Worm (Caenorhabditis elegans): ENCODE measurements around the gene cnk-1.
"Not testable (repeated sequence)": the region's sequence is repeated elsewhere in the genome, so short reads cannot be mapped to it uniquely, and the experiment has no call there.

The cnk-1 gene

DNA sequence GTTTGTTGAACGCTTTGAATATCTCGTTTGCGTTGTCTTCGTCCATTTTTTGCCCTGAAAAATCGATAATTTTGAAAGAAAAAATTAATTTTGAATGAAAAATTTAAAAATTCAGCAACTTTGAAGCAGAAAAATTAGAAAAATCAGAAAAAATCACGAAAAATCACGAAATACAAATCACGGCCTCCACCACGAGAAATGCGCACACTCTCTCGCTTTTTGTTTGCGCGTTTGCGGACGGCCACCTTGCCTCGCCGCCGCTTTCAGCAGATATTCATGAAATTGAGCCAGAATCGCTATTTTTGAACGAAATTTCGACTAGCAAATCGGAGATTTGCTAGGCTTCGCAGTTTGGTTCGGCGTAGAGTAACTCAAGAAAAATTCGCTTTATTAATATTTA is 4.2 kb upstream of the cnk-1 start, which contains the start of gene inpp-4B:
inpp-4B (minus strand) TSS at position 54 of the 400 bp plus-strand sequence.
- TF ChIP-seq unc-62 (GFP tag; optimal IDR thresholded peaks at IDR 0.05) = not testable (repeated sequence)

DNA sequence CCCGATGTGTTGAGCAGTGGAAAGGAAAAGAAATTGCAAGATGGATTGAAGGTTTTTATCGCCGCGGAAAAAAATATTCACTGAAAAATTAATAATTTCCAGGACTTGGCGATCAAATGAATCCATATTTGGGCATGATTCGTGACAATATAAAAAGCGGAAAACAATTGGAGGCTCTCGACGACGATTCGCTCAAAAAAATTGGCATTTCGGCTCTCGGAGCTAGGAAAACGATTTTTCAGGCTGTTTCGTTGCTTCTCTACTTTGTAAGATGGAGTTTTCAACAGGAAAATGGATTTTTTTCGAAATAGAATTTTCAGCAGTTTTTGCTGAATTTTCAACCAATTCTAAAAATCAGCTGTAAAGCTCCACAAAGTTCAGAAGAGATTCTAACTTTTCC is 750 bp downstream of the cnk-1 start:
- TF ChIP-seq unc-62 (GFP tag; optimal IDR thresholded peaks at IDR 0.05) = no peak

DNA sequence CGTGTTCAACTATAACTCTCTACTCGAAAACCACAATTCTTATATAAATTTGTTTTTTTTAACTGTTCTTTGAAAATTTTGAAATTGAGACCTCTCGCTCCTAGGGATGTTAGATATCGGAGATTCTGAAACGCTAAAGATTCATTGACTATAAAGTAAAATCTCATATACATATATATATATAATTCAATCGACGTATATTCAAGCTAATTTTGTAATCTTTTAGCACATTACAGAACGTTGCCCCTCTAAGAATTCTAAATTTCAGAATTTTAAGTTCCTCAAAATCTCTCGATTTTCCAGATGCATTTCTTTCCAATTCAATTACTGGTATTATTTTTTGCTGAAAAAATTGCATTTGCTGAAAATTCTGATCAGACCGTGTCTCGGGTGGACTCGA is 7.8 kb downstream of the cnk-1 start, which contains the start of gene pad-2:
pad-2 (plus strand) TSS at position 301 of the 400 bp plus-strand sequence.
- TF ChIP-seq unc-62 (GFP tag; optimal IDR thresholded peaks at IDR 0.05) = no peak

DNA sequence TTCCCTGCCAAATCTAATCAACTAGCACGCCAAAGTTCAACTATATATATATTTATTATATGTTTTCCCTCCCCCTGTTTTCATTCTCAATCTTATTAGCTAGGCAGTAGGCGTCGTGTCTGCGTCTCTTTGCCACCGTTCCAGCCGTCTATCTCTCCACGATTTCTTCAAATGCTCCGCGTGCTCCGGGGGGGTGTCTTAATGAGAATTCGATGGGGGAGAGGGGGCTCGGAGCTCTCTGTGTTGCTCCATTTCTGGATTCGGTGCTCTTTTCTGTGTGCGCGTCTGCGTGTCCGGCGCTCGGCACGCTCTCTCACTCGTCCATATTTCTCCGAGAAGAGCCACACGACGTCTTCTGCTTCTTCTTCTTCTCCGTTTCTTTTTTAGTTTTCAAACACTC is 13.2 kb downstream of the cnk-1 start:
- TF ChIP-seq unc-62 (GFP tag; optimal IDR thresholded peaks at IDR 0.05) = no peak

DNA sequence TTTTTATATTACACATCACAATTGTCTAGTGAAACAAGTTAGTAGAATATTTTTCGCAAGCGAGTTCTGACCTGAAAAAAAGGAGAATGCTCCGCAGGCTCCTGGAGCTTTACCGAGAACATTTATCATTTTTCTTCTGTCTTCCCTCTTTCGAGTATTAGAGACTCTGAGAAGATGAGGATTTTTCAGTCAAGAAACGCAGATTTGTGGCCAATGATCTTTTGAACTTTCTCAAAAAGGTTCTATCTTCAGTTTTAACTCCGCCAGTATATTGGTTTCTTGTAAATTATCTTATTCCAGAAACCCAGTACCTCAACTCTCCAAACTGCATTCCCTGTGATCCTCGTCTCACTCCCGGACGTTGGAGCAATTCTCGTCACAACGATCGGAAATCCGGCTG is 14.6 kb downstream of the cnk-1 start, which contains the start of gene K10G9.2:
K10G9.2 (plus strand) TSS at position 301 of the 400 bp plus-strand sequence.
- no peak for TF ChIP-seq unc-62 (GFP tag; optimal IDR thresholded peaks at IDR 0.05)

DNA sequence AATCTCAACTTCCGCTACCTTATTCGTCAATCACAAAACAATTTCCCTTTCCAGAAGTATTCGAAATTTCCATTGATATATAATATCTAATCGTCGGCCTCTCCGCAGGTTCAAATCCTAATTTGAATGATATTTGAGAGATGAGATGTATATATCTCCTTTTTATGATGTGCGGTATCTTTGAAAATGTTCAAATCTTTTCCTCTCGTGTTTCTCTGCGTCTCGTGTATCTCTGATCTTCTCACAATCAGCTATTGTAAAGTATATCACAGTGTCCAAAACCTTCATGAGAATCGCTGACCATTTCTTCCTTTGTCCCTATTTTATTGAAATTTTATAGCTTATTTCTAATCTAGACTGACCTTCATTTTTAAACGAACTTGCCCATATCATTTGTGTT is 18.7 kb downstream of the cnk-1 start:
- no peak for TF ChIP-seq unc-62 (GFP tag; optimal IDR thresholded peaks at IDR 0.05)

DNA sequence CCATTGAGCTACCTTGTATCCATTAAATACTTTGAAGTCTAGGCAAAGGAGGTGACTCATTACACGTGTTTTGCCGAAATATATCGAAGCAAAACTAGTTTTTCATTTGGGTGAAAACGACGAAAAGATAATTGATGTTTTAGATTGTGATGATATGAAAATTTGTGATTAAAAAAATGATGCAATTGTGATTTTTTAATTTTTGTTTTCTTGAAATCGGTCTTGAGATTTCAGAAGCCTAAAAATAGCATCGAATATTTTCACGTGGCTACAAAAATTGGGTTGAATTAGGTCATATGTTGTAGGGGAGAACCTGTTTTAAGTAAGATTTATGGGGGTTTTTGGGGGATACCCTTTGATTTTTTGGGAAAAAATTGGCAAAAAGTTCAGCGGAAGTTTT is 19.5 kb downstream of the cnk-1 start:
- no peak for TF ChIP-seq unc-62 (GFP tag; optimal IDR thresholded peaks at IDR 0.05)

DNA sequence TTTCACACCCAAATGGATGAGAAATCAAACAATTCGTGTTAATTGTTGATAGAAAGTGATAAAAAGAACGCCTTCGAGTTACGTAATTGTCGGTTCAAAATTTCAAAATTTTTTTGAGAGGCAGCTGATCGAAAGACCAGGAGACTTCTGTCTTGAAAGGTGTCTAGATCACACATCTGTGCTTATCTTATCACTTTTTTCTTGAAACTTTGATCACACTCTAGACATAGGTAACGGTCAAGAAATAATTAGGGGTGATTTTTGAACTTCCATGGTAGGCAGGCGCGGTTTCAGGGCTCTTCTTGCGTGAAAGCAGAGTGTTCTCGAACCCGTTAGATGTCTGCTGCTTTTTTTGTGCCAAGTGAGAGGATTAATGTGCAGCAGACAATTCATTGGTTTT is 22.3 kb downstream of the cnk-1 start:
- TF ChIP-seq unc-62 (GFP tag; optimal IDR thresholded peaks at IDR 0.05) = no peak

DNA sequence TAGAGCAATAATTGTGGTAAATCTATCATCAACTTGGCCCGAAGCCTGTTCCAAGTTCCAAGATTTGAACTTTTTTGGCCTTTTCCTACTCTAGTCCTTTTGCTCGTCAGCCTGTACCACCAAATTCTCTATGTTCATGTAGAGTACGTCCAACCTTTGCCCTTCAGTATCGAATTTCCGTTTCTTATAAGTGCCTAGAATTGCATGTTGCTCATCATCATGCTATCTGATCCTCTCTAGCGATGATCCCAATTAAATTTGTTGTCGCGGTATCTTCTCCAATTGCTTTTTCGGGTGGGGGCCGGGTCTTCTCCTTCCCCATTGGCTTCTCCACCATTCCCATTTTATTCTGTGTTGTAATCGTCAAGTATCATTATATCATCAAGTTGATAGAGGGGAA is 22.9 kb downstream of the cnk-1 start:
- TF ChIP-seq unc-62 (GFP tag; optimal IDR thresholded peaks at IDR 0.05) = no peak

DNA sequence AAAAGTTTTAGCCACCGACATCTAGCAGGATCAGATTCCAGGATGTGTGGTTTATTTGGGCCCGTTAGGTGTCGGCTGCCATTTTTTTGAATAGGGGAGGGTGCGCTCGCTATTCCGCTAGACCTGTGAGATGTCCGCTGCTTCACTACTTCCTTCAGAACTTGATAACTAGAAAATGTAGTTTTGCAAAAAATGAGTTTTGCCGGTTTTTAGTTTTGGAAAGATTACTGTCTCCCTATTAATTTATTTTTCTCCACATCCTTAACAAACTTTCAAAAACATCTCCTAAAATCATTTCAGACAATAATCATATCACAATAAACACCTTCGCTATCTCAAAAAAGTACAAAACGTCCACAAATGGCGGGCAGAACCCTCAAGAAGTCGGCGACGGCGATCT is 23.8 kb downstream of the cnk-1 start, which contains the start of gene vglu-2:
vglu-2 (plus strand) TSS at position 301 of the 400 bp plus-strand sequence.
- no peak for TF ChIP-seq unc-62 (GFP tag; optimal IDR thresholded peaks at IDR 0.05)

DNA sequence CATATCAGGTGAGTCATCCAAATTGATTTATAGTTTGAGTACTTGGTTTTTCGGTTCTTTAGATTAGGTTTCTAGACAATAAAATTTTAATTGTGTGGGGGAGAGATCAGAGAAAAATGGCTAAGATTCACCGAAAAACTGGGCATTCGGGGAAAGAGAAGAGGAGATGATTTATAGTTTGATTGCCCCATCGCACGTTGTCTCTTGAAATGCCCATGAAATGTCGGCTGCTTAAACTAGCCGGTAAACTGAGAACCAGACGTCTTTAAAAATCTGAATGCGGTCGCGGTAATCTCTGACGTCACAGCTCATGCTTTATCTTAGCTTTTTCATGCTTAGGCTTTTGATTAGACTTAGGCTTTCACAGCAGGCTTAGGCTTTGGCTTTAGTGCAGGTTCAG is 25.8 kb downstream of the cnk-1 start:
- no peak for TF ChIP-seq unc-62 (GFP tag; optimal IDR thresholded peaks at IDR 0.05)

DNA sequence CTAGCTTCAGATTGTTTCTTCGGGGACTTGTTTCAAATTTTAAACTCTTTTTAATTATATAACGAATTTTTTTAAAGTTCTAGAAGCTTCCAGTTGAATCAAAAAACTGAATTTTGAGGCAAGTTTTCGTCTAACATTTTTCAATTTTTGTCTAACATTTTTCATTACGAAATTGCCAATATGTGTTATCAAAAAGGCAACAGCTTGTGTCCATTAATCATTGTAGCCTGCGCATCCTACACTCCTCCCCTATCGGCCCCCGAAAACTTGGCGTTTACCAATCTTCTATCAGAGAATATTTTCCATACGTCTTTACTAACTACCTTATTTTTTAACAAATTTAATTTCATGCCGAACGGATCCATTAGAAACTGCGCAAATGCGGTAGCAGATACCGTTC is 29.0 kb downstream of the cnk-1 start, which contains the start of gene vglu-3:
vglu-3 (plus strand) TSS at position 301 of the 400 bp plus-strand sequence.
- no peak for TF ChIP-seq unc-62 (GFP tag; optimal IDR thresholded peaks at IDR 0.05)

DNA sequence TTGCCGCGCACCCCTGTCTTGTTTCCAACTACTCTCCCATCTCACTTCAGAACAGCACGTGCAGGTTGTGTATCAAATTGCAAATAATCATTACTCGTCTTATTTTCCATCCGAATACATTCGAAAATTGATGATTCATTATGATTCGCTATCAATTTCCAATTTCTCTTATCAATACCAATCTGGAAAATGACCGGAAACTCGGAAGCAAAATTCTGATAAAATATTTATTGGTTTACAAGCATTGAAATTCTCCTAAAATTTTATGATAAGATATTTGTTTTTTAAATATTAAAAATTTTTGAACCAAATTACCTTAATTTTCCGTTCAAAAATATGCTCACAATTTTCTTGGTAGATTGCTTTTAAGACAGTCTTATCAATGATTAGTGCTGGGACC is 34.2 kb downstream of the cnk-1 start:
- TF ChIP-seq unc-62 (GFP tag; optimal IDR thresholded peaks at IDR 0.05) = no peak

DNA sequence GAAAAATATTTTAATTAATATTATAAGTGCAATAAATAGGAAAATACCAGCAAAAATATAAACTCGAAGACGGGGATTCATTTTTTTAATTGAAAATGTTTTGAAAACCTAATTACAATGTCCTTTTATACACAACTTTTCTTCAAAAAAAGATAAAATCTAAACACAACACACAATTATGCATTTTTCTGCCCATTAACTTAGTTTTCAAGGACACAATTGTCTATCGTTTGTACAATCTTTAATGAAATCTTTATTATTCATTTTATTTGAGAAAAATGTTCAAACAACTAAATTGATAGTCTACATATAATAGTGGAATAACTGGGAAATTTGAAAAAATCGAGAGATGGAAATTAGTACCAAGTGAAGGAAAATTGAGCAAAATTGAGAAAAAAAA is 35.0 kb downstream of the cnk-1 start, which contains the start of gene T07A5.1:
T07A5.1 (minus strand) TSS at position 149 of the 400 bp plus-strand sequence.
- no peak for TF ChIP-seq unc-62 (GFP tag; optimal IDR thresholded peaks at IDR 0.05)

DNA sequence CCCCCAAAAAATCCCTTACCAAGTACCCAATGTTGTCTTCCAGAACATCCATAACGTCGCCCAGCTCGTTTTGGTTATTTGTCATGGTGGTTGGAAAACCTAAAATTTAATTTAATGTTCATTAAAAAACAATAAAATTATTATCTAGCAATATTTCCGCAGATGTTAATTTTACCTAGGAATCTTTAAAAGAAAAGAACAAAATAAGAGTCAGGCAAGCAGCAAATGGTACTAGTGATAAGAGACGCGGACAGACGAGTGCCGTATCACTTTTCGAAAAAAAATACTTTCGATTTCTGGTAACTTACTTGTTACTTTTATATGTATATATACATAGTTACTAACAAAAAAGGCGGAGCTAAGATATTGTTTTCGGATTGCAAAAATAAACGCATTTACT is 40.0 kb downstream of the cnk-1 start, which contains the start of gene T07A5.7:
T07A5.7 (minus strand) TSS at position 101 of the 400 bp plus-strand sequence.
- no peak for TF ChIP-seq unc-62 (GFP tag; optimal IDR thresholded peaks at IDR 0.05)

DNA sequence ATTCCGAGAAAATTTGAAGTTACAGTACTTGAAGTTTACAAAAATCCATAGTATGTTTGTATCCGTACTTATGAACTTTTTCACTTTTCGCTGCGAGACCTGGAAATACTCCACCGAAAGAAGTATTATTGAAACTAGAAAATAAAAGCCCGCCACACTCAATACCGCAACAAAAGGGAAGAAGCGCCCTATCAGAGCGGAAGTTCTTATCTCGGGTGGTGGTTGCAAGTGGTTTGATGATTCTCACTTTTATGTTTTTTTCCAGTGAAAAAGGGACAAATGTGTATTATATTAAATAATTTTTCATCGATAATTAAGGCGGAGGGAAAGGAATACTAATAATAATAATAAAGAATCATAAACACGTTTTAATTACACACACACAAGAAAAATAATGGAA is 43.2 kb downstream of the cnk-1 start:
- TF ChIP-seq unc-62 (GFP tag; optimal IDR thresholded peaks at IDR 0.05) = no peak

DNA sequence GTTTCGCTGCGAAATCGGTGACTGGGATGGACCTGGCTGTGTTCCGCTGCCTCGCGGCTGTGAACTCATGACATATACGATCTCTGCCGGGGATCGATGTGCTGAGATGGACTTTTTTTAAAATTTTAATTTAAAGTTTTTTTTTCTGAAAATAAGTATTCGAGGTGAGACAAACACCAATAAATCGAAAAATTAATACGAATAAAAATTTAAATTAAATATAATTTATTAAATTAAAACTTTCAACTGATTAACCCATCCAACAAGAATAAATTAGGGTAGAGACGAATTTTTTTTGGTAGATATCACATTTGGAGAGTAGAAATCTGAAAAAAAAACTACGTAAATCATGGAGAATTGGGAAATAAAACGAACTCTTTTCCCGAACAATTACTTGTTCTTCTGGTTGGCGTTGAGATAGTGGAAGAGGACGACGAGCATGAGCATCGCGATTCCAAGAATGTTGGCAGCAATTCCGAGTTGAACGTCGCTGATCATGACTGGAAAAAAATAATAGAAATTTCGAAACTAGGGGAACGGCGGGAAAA is 47.1 kb downstream of the cnk-1 start, which contains the start of the genes unc-50 and ostf-4:
unc-50 (minus strand) TSS at position 101 of the 548 bp plus-strand sequence.
ostf-4 (minus strand) TSS at position 498 of the 548 bp plus-strand sequence.
- no peak for TF ChIP-seq unc-62 (GFP tag; optimal IDR thresholded peaks at IDR 0.05)
